Fruit fly (Drosophila melanogaster): ENCODE measurements around the gene CG7102.

DNA sequence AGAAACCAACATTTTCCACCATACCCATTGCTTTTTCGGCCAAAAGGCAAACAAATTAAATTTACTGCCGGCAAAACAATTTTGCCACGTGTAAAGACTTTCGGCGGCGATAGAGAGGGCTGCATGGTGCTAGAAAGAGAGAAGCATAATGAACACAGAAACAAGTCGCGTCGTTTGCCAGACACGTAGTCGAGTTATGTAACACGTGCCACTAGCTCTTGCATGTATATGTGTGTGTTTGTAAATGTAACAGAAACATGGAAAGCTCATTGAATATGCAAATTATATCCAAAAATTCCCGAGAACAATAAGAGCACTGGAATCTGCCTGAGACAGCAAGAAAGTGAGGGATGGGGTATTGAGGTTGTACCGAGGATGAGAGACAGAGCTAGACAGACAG, 43.4 kb upstream of the CG7102 start:
- TF ChIP-seq Crg-1 (GFP tag; optimal IDR thresholded peaks at IDR 0.05) = no peak
- no peak for TF ChIP-seq CG11617 (GFP tag; optimal IDR thresholded peaks at IDR 0.05)
